Worm (Caenorhabditis elegans) whole organism, L4/young adult: ENCODE data around the gene noah-2.

Source experiments
- W03F9.2 ChIP-seq: fragments of 150-350 bp; optimal IDR thresholded peaks from 2 replicates; lab custom pipeline; 2014; ENCODE audit warnings: missing biosample characterization, missing genetic modification characterization
- dao-5 ChIP-seq: sonication (generic microtip); optimal IDR thresholded peaks from 2 replicates; lab custom pipeline; 2016; ENCODE audit warnings: missing genotype, missing genetic modification characterization, moderate library complexity, missing compliant biosample characterization
- him-1 ChIP-seq: sonication (generic microtip); optimal IDR thresholded peaks from 2 replicates; lab custom pipeline; 2016; ENCODE audit warnings: missing genotype, missing genetic modification reagents, missing genetic modification characterization, missing compliant biosample characterization

ce11 chrIV:14046777-14047176, 44.3 kb upstream of the noah-2 start:
- no peak for TF ChIP-seq him-1 (tag; lab: Kevin White, UChicago)
- TF ChIP-seq W03F9.2 (tag; lab: Kevin White, UChicago) = no peak
- no peak for TF ChIP-seq dao-5 (tag; lab: Kevin White, UChicago)
